Worm (Caenorhabditis elegans) whole organism, L4/young adult: Measurements from ENCODE around the gene C16C8.8.

Experiments
- W03F9.2 ChIP-seq: fragments of 150-350 bp; optimal IDR thresholded peaks from 2 replicates; lab custom pipeline; 2014; ENCODE audit warnings: missing biosample characterization, missing genetic modification characterization
- dao-5 ChIP-seq: sonication (generic microtip); optimal IDR thresholded peaks from 2 replicates; lab custom pipeline; 2016; ENCODE audit warnings: missing genotype, missing genetic modification characterization, moderate library complexity, missing compliant biosample characterization
- him-1 ChIP-seq: sonication (generic microtip); optimal IDR thresholded peaks from 2 replicates; lab custom pipeline; 2016; ENCODE audit warnings: missing genotype, missing genetic modification reagents, missing genetic modification characterization, missing compliant biosample characterization

DNA sequence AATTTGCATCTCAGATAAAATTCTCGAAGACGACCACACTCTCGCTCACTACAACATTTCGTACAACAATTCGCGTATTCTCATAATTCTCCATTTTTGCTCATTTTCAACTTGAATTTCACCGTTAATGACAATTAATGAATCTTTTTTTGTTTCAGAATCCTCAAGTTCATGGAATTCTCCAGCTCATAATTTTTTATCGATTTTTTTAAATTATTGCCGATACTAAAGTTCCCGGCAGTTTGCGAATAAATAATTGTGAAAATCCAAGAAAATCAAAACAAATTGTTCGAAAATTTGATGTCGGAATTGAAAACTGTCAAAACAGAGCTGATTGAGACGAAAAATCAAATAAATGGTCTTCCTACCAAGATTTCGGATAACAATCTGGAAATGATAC is 13.6 kb downstream of the C16C8.8 start, which contains the start of gene C16C8.21:
- TF ChIP-seq W03F9.2 (no peak), him-1 (no peak), dao-5 (no peak)
